Worm (Caenorhabditis elegans): Measurements from ENCODE around the gene ZK1307.4.
A peak's percentile ranks its signal among the peaks of the same experiment; 100 is the strongest.

The ZK1307.4 gene

DNA sequence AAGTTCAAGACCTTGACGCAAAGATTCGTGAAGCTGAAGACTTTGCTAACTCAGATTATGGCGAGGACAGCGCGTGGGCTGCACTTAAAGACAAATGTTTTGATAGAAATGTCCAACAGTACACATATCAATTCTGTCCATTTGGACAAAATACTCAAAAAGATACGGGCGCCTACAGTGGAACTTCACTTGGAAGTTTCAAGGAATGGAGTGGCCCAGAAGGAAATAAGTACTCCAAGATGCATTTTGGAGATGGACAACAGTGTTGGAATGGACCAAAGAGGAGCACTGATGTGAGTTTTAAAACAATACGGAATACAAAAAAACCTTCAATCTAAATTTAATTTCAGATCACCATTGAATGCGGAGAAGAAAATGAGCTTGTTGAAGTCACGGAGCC lies 25.7 kb downstream of the ZK1307.4 start:
- no peak for TF ChIP-seq hmg-4 (GFP tag; optimal IDR thresholded peaks at IDR 0.05)
- TF ChIP-seq tbx-37 (GFP tag; conservative IDR thresholded peaks at IDR 0.05): no peak
- no peak for TF ChIP-seq aly-1 (tag; optimal IDR thresholded peaks at IDR 0.05)
- TF ChIP-seq tra-4 (tag; optimal IDR thresholded peaks at IDR 0.05): no peak
- no peak for TF ChIP-seq hmbx-1 (tag; optimal IDR thresholded peaks at IDR 0.05)
- no peak for TF ChIP-seq hnd-1 (tag; optimal IDR thresholded peaks at IDR 0.05)
- no peak for TF ChIP-seq flt-1 (GFP tag; IDR thresholded peaks at IDR 0.05)
- no peak for TF ChIP-seq ceh-36 (tag; optimal IDR thresholded peaks at IDR 0.05)
- TF ChIP-seq F13C5.2 (tag; optimal IDR thresholded peaks at IDR 0.05): no peak
- TF ChIP-seq tbx-11 (GFP tag; IDR thresholded peaks at IDR 0.05): no peak
- no peak for TF ChIP-seq pes-1 (GFP tag; IDR thresholded peaks at IDR 0.05)
- TF ChIP-seq ets-7 (tag; optimal IDR thresholded peaks at IDR 0.05): no peak
- no peak for TF ChIP-seq sea-1 (GFP tag; conservative IDR thresholded peaks at IDR 0.05)

- no peak for TF ChIP-seq tbx-11 (GFP tag; IDR thresholded peaks at IDR 0.05)
- no peak for TF ChIP-seq hmbx-1 (tag; optimal IDR thresholded peaks at IDR 0.05)
- TF ChIP-seq scrt-1 (GFP tag; IDR thresholded peaks at IDR 0.05): no peak
- no peak for TF ChIP-seq hmg-4 (GFP tag; optimal IDR thresholded peaks at IDR 0.05)
- no peak for TF ChIP-seq flt-1 (GFP tag; IDR thresholded peaks at IDR 0.05)
- no peak for TF ChIP-seq ets-7 (tag; optimal IDR thresholded peaks at IDR 0.05)
- TF ChIP-seq ama-1 (optimal IDR thresholded peaks at IDR 0.05): no peak
- no peak for TF ChIP-seq hnd-1 (tag; optimal IDR thresholded peaks at IDR 0.05)
Observed at ce11 chrII:9624110-9624695, 27.4 kb downstream of the ZK1307.4 start, which contains the start of the genes dnj-20 and ZK1307.8. dnj-20 (minus strand) TSS chrII:9624176. ZK1307.8 (plus strand) TSS chrII:9624613.

DNA sequence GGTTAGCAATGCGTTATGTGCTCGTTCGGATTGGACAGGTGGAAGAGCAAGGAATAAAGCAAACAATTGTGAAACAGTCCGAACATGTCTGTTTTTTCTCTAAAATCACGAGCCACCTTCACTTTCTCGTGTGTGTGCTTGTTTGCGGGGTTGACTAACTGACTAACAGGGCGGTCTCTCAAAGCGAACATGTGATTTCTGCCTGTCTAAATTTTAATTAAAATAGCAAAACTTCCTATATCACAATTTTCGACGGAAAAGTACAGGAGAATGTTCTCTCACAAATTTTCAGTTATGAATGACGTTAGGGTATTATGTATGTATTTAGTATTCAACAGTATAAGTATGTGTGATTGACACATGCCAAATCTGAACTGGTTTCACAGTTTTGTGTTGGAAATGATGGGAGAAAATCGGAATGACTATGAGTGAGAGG lies 29.7 kb downstream of the ZK1307.4 start:
- TF ChIP-seq ets-7 (tag; optimal IDR thresholded peaks at IDR 0.05) (no peak), ama-1 (optimal IDR thresholded peaks at IDR 0.05) (no peak), flt-1 (GFP tag; IDR thresholded peaks at IDR 0.05) (no peak), tbx-37 (GFP tag; conservative IDR thresholded peaks at IDR 0.05) (no peak), ceh-36 (tag; optimal IDR thresholded peaks at IDR 0.05) (no peak), aly-1 (tag; optimal IDR thresholded peaks at IDR 0.05) (no peak)

ce11 chrII:9621121-9621520 lies 30.5 kb downstream of the ZK1307.4 start:
- TF ChIP-seq tra-4 (tag; optimal IDR thresholded peaks at IDR 0.05): no peak

DNA sequence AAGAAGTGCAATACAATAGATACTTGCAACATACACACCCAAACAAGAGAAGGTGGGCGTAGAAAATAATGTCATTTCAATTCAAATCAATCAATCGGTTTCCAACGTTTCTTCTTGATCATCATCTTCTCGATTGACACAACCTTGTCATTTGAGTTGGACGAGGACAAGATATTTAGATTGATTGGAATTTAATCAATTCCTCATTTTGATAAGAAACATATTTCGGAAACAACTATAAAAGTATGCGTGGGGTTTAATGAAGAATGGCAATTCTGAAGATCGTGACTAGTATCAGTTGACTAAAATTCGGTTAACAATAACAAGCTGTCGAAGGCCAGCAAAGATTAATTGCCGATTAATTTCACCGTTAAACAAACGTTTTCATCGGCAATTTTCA lies 31.0 kb downstream of the ZK1307.4 start:
- TF ChIP-seq tra-4 (tag; optimal IDR thresholded peaks at IDR 0.05) (no peak), tbx-37 (GFP tag; conservative IDR thresholded peaks at IDR 0.05) (no peak), aly-1 (tag; optimal IDR thresholded peaks at IDR 0.05) (no peak), tbx-11 (GFP tag; IDR thresholded peaks at IDR 0.05) (no peak), ceh-13 (GFP tag; optimal IDR thresholded peaks at IDR 0.05) (no peak), scrt-1 (GFP tag; IDR thresholded peaks at IDR 0.05) (no peak), flt-1 (GFP tag; IDR thresholded peaks at IDR 0.05) (no peak)

DNA sequence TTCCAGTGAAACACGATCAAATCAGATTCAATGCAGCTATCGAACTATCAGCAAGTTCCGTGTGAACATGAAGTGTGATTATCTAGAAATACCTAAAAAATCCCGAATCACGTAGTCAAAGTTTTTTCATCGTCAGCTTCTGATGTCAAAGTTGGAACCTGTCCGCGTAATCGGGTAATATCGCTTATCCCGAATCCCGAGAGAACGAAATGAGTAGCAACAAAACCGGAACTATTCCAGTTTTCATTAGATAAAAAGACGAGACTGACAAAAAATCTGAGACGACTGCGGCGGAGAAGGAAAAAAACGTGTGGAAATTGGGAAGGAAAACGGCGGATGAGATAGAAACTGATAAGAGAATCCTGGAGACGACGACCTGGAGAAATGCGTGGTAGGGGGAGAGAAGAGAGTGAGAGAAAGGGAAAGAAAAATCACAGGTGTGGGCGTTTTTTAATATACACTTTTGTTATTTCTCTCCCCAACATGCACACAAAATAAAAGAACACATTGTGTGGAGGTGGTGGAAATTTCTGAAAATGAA lies 31.5 kb downstream of the ZK1307.4 start:
- TF ChIP-seq sea-1 (GFP tag; conservative IDR thresholded peaks at IDR 0.05) (no peak), hmg-4 (GFP tag; optimal IDR thresholded peaks at IDR 0.05) (peak; percentile 11)

ce11 chrII:9619402-9619862 lies 32.2 kb downstream of the ZK1307.4 start:
- TF ChIP-seq scrt-1 (GFP tag; IDR thresholded peaks at IDR 0.05) (no peak), F13C5.2 (tag; optimal IDR thresholded peaks at IDR 0.05) (no peak), sea-1 (GFP tag; conservative IDR thresholded peaks at IDR 0.05) (no peak), ceh-36 (tag; optimal IDR thresholded peaks at IDR 0.05) (no peak), hmbx-1 (tag; optimal IDR thresholded peaks at IDR 0.05) (no peak), ama-1 (optimal IDR thresholded peaks at IDR 0.05) (no peak), tbx-37 (GFP tag; conservative IDR thresholded peaks at IDR 0.05) (no peak), pes-1 (GFP tag; IDR thresholded peaks at IDR 0.05) (no peak), B0310.2 (tag; optimal IDR thresholded peaks at IDR 0.05) (no peak), flt-1 (GFP tag; IDR thresholded peaks at IDR 0.05) (no peak), tbx-11 (GFP tag; IDR thresholded peaks at IDR 0.05) (no peak), tra-4 (tag; optimal IDR thresholded peaks at IDR 0.05) (no peak), ceh-13 (GFP tag; optimal IDR thresholded peaks at IDR 0.05) (no peak), hnd-1 (tag; optimal IDR thresholded peaks at IDR 0.05) (no peak), hmg-4 (GFP tag; optimal IDR thresholded peaks at IDR 0.05) (no peak)

DNA sequence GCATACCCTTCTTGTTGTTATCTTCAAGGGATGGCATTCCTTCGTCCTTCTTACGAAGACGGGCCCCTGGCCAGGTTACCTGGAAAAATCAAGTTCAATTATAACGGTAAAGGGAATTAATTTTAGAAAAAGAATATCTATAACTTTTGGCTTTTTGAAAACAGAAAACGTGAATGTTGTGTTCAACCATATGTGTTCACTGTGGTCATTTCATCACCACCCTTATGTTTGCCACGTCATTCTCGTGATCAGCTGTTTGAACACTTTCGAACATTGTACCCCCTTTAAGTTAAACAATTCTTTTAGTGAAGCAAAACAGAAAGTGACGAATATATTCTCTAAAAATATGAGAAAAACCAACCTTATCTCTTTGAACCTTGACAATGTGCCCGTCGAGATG lies 32.8 kb downstream of the ZK1307.4 start:
- TF ChIP-seq ets-7 (tag; optimal IDR thresholded peaks at IDR 0.05) (no peak), aly-1 (tag; optimal IDR thresholded peaks at IDR 0.05) (no peak), flt-1 (GFP tag; IDR thresholded peaks at IDR 0.05) (no peak), tra-4 (tag; optimal IDR thresholded peaks at IDR 0.05) (no peak), tbx-37 (GFP tag; conservative IDR thresholded peaks at IDR 0.05) (no peak)

DNA sequence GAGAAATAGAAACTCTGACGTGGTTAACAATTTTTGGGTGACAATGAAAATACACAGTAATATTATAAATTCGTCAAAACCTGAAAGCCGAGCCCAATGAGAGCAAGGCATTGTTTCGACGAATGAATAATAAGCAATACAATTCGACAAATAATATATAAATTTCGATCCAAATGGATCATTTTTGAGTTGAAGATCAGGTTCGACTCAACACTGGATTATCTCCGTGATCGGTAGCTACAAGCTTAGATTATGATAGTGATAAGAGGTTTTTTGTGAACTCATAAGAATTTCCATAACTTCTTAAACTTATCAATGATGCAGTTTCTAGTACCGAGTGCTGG lies 33.7 kb downstream of the ZK1307.4 start:
- no peak for TF ChIP-seq ceh-36 (tag; optimal IDR thresholded peaks at IDR 0.05)
- TF ChIP-seq hnd-1 (tag; optimal IDR thresholded peaks at IDR 0.05): no peak
- no peak for TF ChIP-seq tbx-11 (GFP tag; IDR thresholded peaks at IDR 0.05)
- no peak for TF ChIP-seq flt-1 (GFP tag; IDR thresholded peaks at IDR 0.05)
- TF ChIP-seq ets-7 (tag; optimal IDR thresholded peaks at IDR 0.05): no peak
- TF ChIP-seq ceh-13 (GFP tag; optimal IDR thresholded peaks at IDR 0.05): no peak
- no peak for TF ChIP-seq aly-1 (tag; optimal IDR thresholded peaks at IDR 0.05)
- no peak for TF ChIP-seq B0310.2 (tag; optimal IDR thresholded peaks at IDR 0.05)
- no peak for TF ChIP-seq pes-1 (GFP tag; IDR thresholded peaks at IDR 0.05)
- TF ChIP-seq tra-4 (tag; optimal IDR thresholded peaks at IDR 0.05): no peak
- no peak for TF ChIP-seq hmbx-1 (tag; optimal IDR thresholded peaks at IDR 0.05)
- TF ChIP-seq F13C5.2 (tag; optimal IDR thresholded peaks at IDR 0.05): no peak
- no peak for TF ChIP-seq hmg-4 (GFP tag; optimal IDR thresholded peaks at IDR 0.05)
- no peak for TF ChIP-seq sea-1 (GFP tag; conservative IDR thresholded peaks at IDR 0.05)
- no peak for TF ChIP-seq ama-1 (optimal IDR thresholded peaks at IDR 0.05)
- TF ChIP-seq tbx-37 (GFP tag; conservative IDR thresholded peaks at IDR 0.05): no peak
- TF ChIP-seq scrt-1 (GFP tag; IDR thresholded peaks at IDR 0.05): no peak
